Fruit fly (Drosophila melanogaster): ENCODE data around the gene CG15143.

The CG15143 gene

dm6 chr2L:17524449-17524848 lies at the start of gene CG15143:
Gene CG15143, minus strand, starts transcription at chr2L:17524549.
- TF ChIP-seq CG6163 (GFP tag; IDR thresholded peaks at IDR 0.05) (no peak), Eip78C (GFP tag) (no peak), CG6792 (GFP tag; optimal IDR thresholded peaks at IDR 0.05) (no peak), fd85E (GFP tag; optimal IDR thresholded peaks at IDR 0.05) (no peak)

- TF ChIP-seq Eip78C (GFP tag) (peak; percentile 65), ss (GFP tag; optimal IDR thresholded peaks at IDR 0.05) (peak in 1 of 2 experiments; percentile 14), topi (GFP tag; optimal IDR thresholded peaks at IDR 0.05) (no peak), CG31627 (GFP tag; optimal IDR thresholded peaks at IDR 0.05) (peak; percentile 18), Hr39 (GFP tag; optimal IDR thresholded peaks at IDR 0.05) (no peak), Ets96B (tag; optimal IDR thresholded peaks at IDR 0.05) (peak; percentile 32), esn (GFP tag; optimal IDR thresholded peaks at IDR 0.05) (peak; percentile 28), svp (GFP tag) (peak; percentile 65), CG6854 (GFP tag; optimal IDR thresholded peaks at IDR 0.05) (no peak), CG11902 (GFP tag; optimal IDR thresholded peaks at IDR 0.05) (no peak), Ets21C (GFP tag; optimal IDR thresholded peaks at IDR 0.05) (no peak), CG32006 (GFP tag; optimal IDR thresholded peaks at IDR 0.05) (peak; percentile 27)
Observed at dm6 chr2L:17573063-17573462, 48.7 kb upstream of the CG15143 start.

- TF ChIP-seq fd85E (GFP tag; optimal IDR thresholded peaks at IDR 0.05) (no peak), achi (GFP tag; optimal IDR thresholded peaks at IDR 0.05) (no peak), CG10669 (GFP tag; optimal IDR thresholded peaks at IDR 0.05) (no peak), CG3032 (tag; optimal IDR thresholded peaks at IDR 0.05) (no peak), esn (GFP tag; optimal IDR thresholded peaks at IDR 0.05) (no peak)
Observed at dm6 chr2L:17565734-17566133, 41.4 kb upstream of the CG15143 start.

- TF ChIP-seq CG8632 (GFP tag; optimal IDR thresholded peaks at IDR 0.05) (no peak), svp (GFP tag) (no peak), salr (GFP tag; optimal IDR thresholded peaks at IDR 0.05) (no peak), CG10631 (GFP tag; optimal IDR thresholded peaks at IDR 0.05) (no peak), spab (GFP tag; optimal IDR thresholded peaks at IDR 0.05) (no peak), Hr38 (GFP tag; optimal IDR thresholded peaks at IDR 0.05) (no peak), Ets96B (tag; optimal IDR thresholded peaks at IDR 0.05) (no peak), fd59A (GFP tag; optimal IDR thresholded peaks at IDR 0.05) (no peak), CG4318 (GFP tag; optimal IDR thresholded peaks at IDR 0.05) (no peak), CG6854 (GFP tag; optimal IDR thresholded peaks at IDR 0.05) (no peak), OdsH (GFP tag; optimal IDR thresholded peaks at IDR 0.05) (no peak)
Observed at dm6 chr2L:17564682-17565081, 40.3 kb upstream of the CG15143 start.

- TF ChIP-seq CG32006 (GFP tag; optimal IDR thresholded peaks at IDR 0.05) (no peak), CG8632 (GFP tag; optimal IDR thresholded peaks at IDR 0.05) (no peak), CG15336 (GFP tag; IDR thresholded peaks at IDR 0.05) (no peak), vri (GFP tag; optimal IDR thresholded peaks at IDR 0.05) (no peak), CG10631 (GFP tag; optimal IDR thresholded peaks at IDR 0.05) (no peak), dac (GFP tag; optimal IDR thresholded peaks at IDR 0.05) (no peak), ss (GFP tag; optimal IDR thresholded peaks at IDR 0.05) (no peak), CG3032 (tag; optimal IDR thresholded peaks at IDR 0.05) (no peak), Blimp-1 (GFP tag; optimal IDR thresholded peaks at IDR 0.05) (no peak), Lpt (GFP tag; optimal IDR thresholded peaks at IDR 0.05) (no peak), CG8119 (GFP tag; IDR thresholded peaks at IDR 0.05) (no peak)
Observed at dm6 chr2L:17561914-17562313, 37.6 kb upstream of the CG15143 start.
